Worm (Caenorhabditis elegans): Measurements from ENCODE around the gene lsm-5.

DNA sequence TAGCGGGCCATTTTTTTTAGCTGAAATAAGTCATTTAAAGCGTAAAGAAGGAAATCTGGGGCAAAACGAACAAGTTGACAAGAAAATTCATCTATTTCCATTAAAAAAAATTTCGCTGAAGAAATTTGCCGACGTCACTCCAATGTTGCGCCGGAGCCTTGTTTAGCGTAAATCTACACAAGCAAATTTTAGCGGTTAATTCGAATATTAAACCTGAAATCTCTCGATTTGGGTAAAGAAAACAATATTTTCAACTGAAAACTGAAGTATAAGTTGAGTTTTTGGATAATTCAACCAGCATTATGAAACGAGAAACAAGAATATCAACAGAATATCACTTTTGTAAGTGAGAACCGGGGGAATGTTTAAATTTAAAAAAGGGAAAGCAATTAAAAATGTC lies 8.2 kb downstream of the lsm-5 start, which contains the start of gene F28F8.9:
- peak; percentile 48 for TF ChIP-seq dpl-1 (GFP tag; optimal IDR thresholded peaks at IDR 0.05)
- TF ChIP-seq dox-1 (GFP tag; IDR thresholded peaks at IDR 0.05) = 0 out of 2 replicates have a peak, but pooled peaks have one; percentile 12
- no peak for TF ChIP-seq unc-62 (GFP tag; optimal IDR thresholded peaks at IDR 0.05)
- no peak for TF ChIP-seq bed-2 (GFP tag; IDR thresholded peaks at IDR 0.05)

Measured in whole organism, young adult.